Worm (Caenorhabditis elegans): ENCODE measurements around the gene F08G12.5.

DNA sequence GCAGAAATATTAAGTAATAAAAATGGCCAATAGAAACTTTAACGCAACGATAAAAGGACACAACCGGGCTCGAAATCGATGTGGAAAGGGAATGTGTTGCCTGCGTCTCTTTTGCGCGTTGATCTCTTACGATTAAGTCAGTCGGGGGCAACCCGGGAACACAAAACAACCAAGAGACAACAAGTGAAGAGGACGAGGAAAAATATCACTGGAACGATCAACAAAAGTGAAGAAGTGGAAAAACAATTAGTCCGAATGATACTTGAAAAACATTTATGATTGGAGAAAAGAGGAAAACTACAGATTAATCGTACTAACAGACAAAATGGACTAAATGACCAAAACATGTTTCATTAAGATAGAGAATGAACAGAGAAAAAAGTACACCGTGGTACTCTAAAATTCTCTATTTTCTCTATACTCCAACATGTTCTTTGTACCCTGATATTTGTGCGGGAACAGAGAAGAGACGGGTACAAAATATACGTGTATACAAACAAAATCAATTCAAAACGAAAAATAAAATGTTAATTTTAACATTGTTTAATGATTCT, at the start of gene F08G12.5:
- no peak for TF ChIP-seq him-1 (tag; optimal IDR thresholded peaks at IDR 0.05)
- no peak for TF ChIP-seq W03F9.2 (tag; optimal IDR thresholded peaks at IDR 0.05)

Measured in whole organism, L4/young adult.